Fruit fly (Drosophila melanogaster) whole organism, prepupa: Measurements from ENCODE around the gene teq.

Experiments
- CG11902 ChIP-seq: fragments of 200-800 bp; sonication (Bioruptor generic); optimal IDR thresholded peaks from 3 replicates; lab custom pipeline; 2016; ENCODE audit warnings: missing biosample characterization, missing genetic modification characterization
- CG15336 ChIP-seq: fragments of 200-800 bp; sonication (Bioruptor generic); IDR thresholded peaks from 2 replicates; pipeline ENCODE4 v1.3.6; 2022; ENCODE audit warnings: missing biosample characterization, missing genetic modification characterization
- CG3919 ChIP-seq: fragments of 200-800 bp; sonication (Bioruptor generic); optimal IDR thresholded peaks from 3 replicates; lab custom pipeline; 2016; ENCODE audit warnings: missing biosample characterization, missing genetic modification characterization
- CG6854 ChIP-seq: fragments of 200-800 bp; sonication (Bioruptor generic); optimal IDR thresholded peaks from 2 replicates; lab custom pipeline; 2017; ENCODE audit warnings: missing biosample characterization, mild to moderate bottlenecking, missing genetic modification characterization
- CG7368 ChIP-seq: fragments of 200-800 bp; sonication (Bioruptor generic); optimal IDR thresholded peaks from 3 replicates; lab custom pipeline; 2016; ENCODE audit warnings: missing biosample characterization, missing genetic modification characterization
- Gug ChIP-seq: fragments of 200-800 bp; sonication (Bioruptor generic); IDR thresholded peaks from 2 replicates; pipeline ENCODE4 v1.3.6; 2022; ENCODE audit warnings: missing biosample characterization, missing genetic modification characterization
- Hr38 ChIP-seq: sonication (Bioruptor generic); optimal IDR thresholded peaks from 2 replicates; lab custom pipeline; 2016; ENCODE audit warnings: missing biosample characterization, missing genetic modification characterization
- Hr4 ChIP-seq: fragments of 200-800 bp; sonication (Bioruptor generic); optimal IDR thresholded peaks from 3 replicates; lab custom pipeline; 2016; ENCODE audit warnings: missing biosample characterization, missing genetic modification characterization
- Smox ChIP-seq: fragments of 200-800 bp; sonication (Bioruptor generic); optimal IDR thresholded peaks from 3 replicates; lab custom pipeline; 2016; ENCODE audit warnings: missing biosample characterization, missing genetic modification characterization
- acj6 ChIP-seq: fragments of 200-800 bp; sonication (Bioruptor generic); optimal IDR thresholded peaks from 3 replicates; lab custom pipeline; 2016; ENCODE audit warnings: missing biosample characterization, missing genetic modification characterization
- fd85E ChIP-seq: fragments of 200-800 bp; sonication (Bioruptor generic); optimal IDR thresholded peaks from 3 replicates; lab custom pipeline; 2016; ENCODE audit warnings: missing biosample characterization, missing genetic modification characterization
- ss ChIP-seq, 2 experiments: fragments of 200-800 bp; sonication (Bioruptor generic); optimal IDR thresholded peaks; 2 replicates in 1 of 2; 3 replicates in 1 of 2; lab custom pipeline; 2017 to 2018; ENCODE audit warnings: mild to moderate bottlenecking in 2 of 2, missing biosample characterization in 2 of 2, missing genetic modification characterization in 2 of 2, moderate library complexity in 1 of 2
- topi ChIP-seq: fragments of 200-800 bp; sonication (Bioruptor generic); optimal IDR thresholded peaks from 3 replicates; lab custom pipeline; 2016; ENCODE audit warnings: missing biosample characterization, missing genetic modification characterization

- no peak for TF ChIP-seq CG7368 (GFP tag; lab: Kevin White, UChicago)
- no peak for TF ChIP-seq CG11902 (GFP tag; lab: Kevin White, UChicago)
- no peak for TF ChIP-seq Hr38 (GFP tag; lab: Kevin White, UChicago)
- no peak for TF ChIP-seq topi (GFP tag; lab: Kevin White, UChicago)
- no peak for TF ChIP-seq fd85E (GFP tag; lab: Kevin White, UChicago)
- no peak for TF ChIP-seq CG15336 (GFP tag; lab: Robert Waterston, UW)
- TF ChIP-seq acj6 (GFP tag; lab: Kevin White, UChicago) = no peak
- no peak for TF ChIP-seq Gug (GFP tag; lab: Robert Waterston, UW)
- TF ChIP-seq CG6854 = no peak
- TF ChIP-seq Smox (GFP tag; lab: Kevin White, UChicago) = no peak
- TF ChIP-seq Hr4 (GFP tag; lab: Kevin White, UChicago) = no peak
- TF ChIP-seq CG3919 (GFP tag; lab: Kevin White, UChicago) = no peak
- TF ChIP-seq ss (GFP tag; optimal IDR thresholded peaks at IDR 0.05; lab: Kevin White, UChicago) = no peak
Observed at dm6 chr3L:9074882-9075281, 439 bp downstream of the teq start.
